Fruit fly (Drosophila melanogaster): ENCODE results near the gene CG15764.

- TF ChIP-seq usp (GFP tag; optimal IDR thresholded peaks at IDR 0.05) (no peak), rgr (GFP tag; optimal IDR thresholded peaks at IDR 0.05) (no peak)
These were observed 25.9 kb downstream of the CG15764 start for dm6 chrX:5894529-5895487.
